Fruit fly (Drosophila melanogaster): ENCODE results near the gene CG31391.
A peak's percentile ranks its signal among the peaks of the same experiment; 100 is the strongest.

CG31391 gene

DNA sequence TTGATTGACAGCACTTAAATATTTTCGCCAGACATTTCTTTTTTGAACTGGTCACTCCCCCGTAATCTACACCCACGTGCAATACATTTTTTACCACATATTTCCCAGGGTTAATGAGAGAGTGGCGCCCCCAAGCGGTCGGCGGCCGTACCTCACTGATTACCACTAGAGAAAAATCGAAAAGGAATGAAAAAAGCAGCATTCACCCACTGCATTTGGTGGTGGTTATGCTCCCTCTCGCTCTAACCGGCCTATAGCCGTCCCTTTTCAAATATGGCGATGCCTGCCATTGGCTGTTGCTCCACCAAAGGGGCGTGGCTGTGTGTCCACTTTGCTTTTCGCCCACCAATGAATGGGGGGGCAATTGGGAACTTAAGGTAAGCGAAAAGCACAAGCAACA, 39.9 kb downstream of the CG31391 start (continued):
- TF ChIP-seq CG11456 (GFP tag; IDR thresholded peaks at IDR 0.05) (peak; percentile 67; the same call in 2 of the 3 replicates), CG31441 (GFP tag; IDR thresholded peaks at IDR 0.05) (peak; percentile 60), CG2889 (GFP tag; IDR thresholded peaks at IDR 0.05) (no peak), CG17829 (tag; optimal IDR thresholded peaks at IDR 0.05) (peak; percentile 68), Bteb2 (GFP tag; optimal IDR thresholded peaks at IDR 0.05) (no peak), H15 (GFP tag; IDR thresholded peaks at IDR 0.05) (peak; percentile 54; the same call in 2 of the 3 replicates), dpn (GFP tag; optimal IDR thresholded peaks at IDR 0.05) (peak; percentile 20 to 41), pho (GFP tag; optimal IDR thresholded peaks at IDR 0.05) (no peak), aop (GFP tag; IDR thresholded peaks at IDR 0.05) (no peak), B-H1 (GFP tag; IDR thresholded peaks at IDR 0.05) (no peak; the same call in 2 of the 3 replicates), inv (GFP tag; IDR thresholded peaks at IDR 0.05; ENCODE audit: partially characterized antibody) (no peak), CG13624 (GFP tag; optimal IDR thresholded peaks at IDR 0.05) (no peak), ems (GFP tag; optimal IDR thresholded peaks at IDR 0.05) (no peak), dmrt11E (tag; optimal IDR thresholded peaks at IDR 0.05) (peak; percentile 30), Taf1 (GFP tag; IDR thresholded peaks at IDR 0.05) (no peak), CG18599 (GFP tag; optimal IDR thresholded peaks at IDR 0.05) (peak; percentile 58), Poxn (GFP tag; IDR thresholded peaks at IDR 0.05) (no peak), CG1233 (GFP tag; optimal IDR thresholded peaks at IDR 0.05) (peak; percentile 68), nerfin-2 (GFP tag; IDR thresholded peaks at IDR 0.05; ENCODE audit: partially characterized antibody) (no peak), bbx (GFP tag; IDR thresholded peaks at IDR 0.05; ENCODE audit: partially characterized antibody) (peak; percentile 43), cwo (GFP tag; optimal IDR thresholded peaks at IDR 0.05) (peak; percentile 23), CG8944 (GFP tag; optimal IDR thresholded peaks at IDR 0.05) (no peak), psq (GFP tag; optimal IDR thresholded peaks at IDR 0.05) (peak; percentile 25), CG6272 (GFP tag; IDR thresholded peaks at IDR 0.05) (no peak), pita (GFP tag; optimal IDR thresholded peaks at IDR 0.05) (no peak), CG9817 (tag; optimal IDR thresholded peaks at IDR 0.05) (no peak), Antp (GFP tag; optimal IDR thresholded peaks at IDR 0.05) (peak; percentile 46), CG5245 (GFP tag; optimal IDR thresholded peaks at IDR 0.05) (peak; percentile 71), HmgD (GFP tag; optimal IDR thresholded peaks at IDR 0.05) (peak; percentile 37), CG10654 (GFP tag; optimal IDR thresholded peaks at IDR 0.05) (peak; percentile 4), CG3995 (GFP tag; optimal IDR thresholded peaks at IDR 0.05) (no peak), Fer3 (tag; optimal IDR thresholded peaks at IDR 0.05) (no peak), CG2202 (tag; optimal IDR thresholded peaks at IDR 0.05) (peak; percentile 15), CG16863 (GFP tag; optimal IDR thresholded peaks at IDR 0.05) (peak; percentile 48), CG1602 (GFP tag; optimal IDR thresholded peaks at IDR 0.05) (no peak), Ssrp (tag; optimal IDR thresholded peaks at IDR 0.05) (no peak), her (GFP tag; optimal IDR thresholded peaks at IDR 0.05) (peak; percentile 17), CG10209 (GFP tag; optimal IDR thresholded peaks at IDR 0.05) (peak; percentile 33), Eip74EF (GFP tag; optimal IDR thresholded peaks at IDR 0.05) (no peak), PHDP (tag; optimal IDR thresholded peaks at IDR 0.05) (peak; percentile 48), CG13775 (GFP tag; optimal IDR thresholded peaks at IDR 0.05) (peak; percentile 55), wor (GFP tag; IDR thresholded peaks at IDR 0.05) (no peak), Spps (tag; optimal IDR thresholded peaks at IDR 0.05) (peak; percentile 42), CG15696 (tag; optimal IDR thresholded peaks at IDR 0.05) (peak; percentile 46), CG9797 (GFP tag; optimal IDR thresholded peaks at IDR 0.05) (peak; percentile 9), Opbp (GFP tag; IDR thresholded peaks at IDR 0.05; ENCODE audit: partially characterized antibody) (peak; percentile 49; the same call in 1 of the 3 replicates), usp (GFP tag; optimal IDR thresholded peaks at IDR 0.05) (no peak), gem (tag; optimal IDR thresholded peaks at IDR 0.05) (no peak), Usf (GFP tag; optimal IDR thresholded peaks at IDR 0.05) (no peak), CG7556 (GFP tag; optimal IDR thresholded peaks at IDR 0.05) (peak; percentile 18), ATbp (GFP tag; optimal IDR thresholded peaks at IDR 0.05) (peak; percentile 69)

Data from whole organism, embryonic.